Fruit fly (Drosophila melanogaster): Measurements from ENCODE around the gene CG43082.

Gene CG43082

dm6 chr3L:15649561-15649960 lies 12.1 kb upstream of the CG43082 start, which contains the start of the genes Eig71Ea and Eig71Eb:
Eig71Ea (minus strand) TSS chr3L:15649661.
Eig71Eb (plus strand) TSS chr3L:15649936.
- TF ChIP-seq psq (GFP tag; optimal IDR thresholded peaks at IDR 0.05) (no peak), h (GFP tag; optimal IDR thresholded peaks at IDR 0.05) (no peak), CrebA (GFP tag; optimal IDR thresholded peaks at IDR 0.05; ENCODE audit: borderline replicate concordance) (no peak), Rel (GFP tag; optimal IDR thresholded peaks at IDR 0.05) (no peak), Rel (tag; optimal IDR thresholded peaks at IDR 0.05) (no peak), Hr78 (GFP tag; optimal IDR thresholded peaks at IDR 0.05) (no peak), Dfd (GFP tag; optimal IDR thresholded peaks at IDR 0.05) (no peak), jim (GFP tag; optimal IDR thresholded peaks at IDR 0.05) (no peak), woc (GFP tag; optimal IDR thresholded peaks at IDR 0.05) (no peak), brk (GFP tag; optimal IDR thresholded peaks at IDR 0.05) (no peak), fru (GFP tag; optimal IDR thresholded peaks at IDR 0.05) (no peak), Vsx2 (GFP tag; optimal IDR thresholded peaks at IDR 0.05; ENCODE audit: partially characterized antibody) (no peak), ey (GFP tag; optimal IDR thresholded peaks at IDR 0.05) (no peak)

dm6 chr3L:15650552-15650951 lies 11.1 kb upstream of the CG43082 start, which contains the start of gene CG43084:
CG43084 (plus strand) TSS chr3L:15650852.
- TF ChIP-seq dmrt93B (GFP tag; optimal IDR thresholded peaks at IDR 0.05) (no peak), sage (GFP tag; optimal IDR thresholded peaks at IDR 0.05) (no peak), Hr78 (GFP tag; optimal IDR thresholded peaks at IDR 0.05) (no peak), Dif (GFP tag; optimal IDR thresholded peaks at IDR 0.05; ENCODE audit: partially characterized antibody) (no peak), psq (GFP tag; optimal IDR thresholded peaks at IDR 0.05) (no peak), Mio (GFP tag; optimal IDR thresholded peaks at IDR 0.05) (no peak), dl (GFP tag; optimal IDR thresholded peaks at IDR 0.05; ENCODE audit: insufficient read depth in 1 of 2, partially characterized antibody in 2 of 2) (no peak), pan (optimal IDR thresholded peaks at IDR 0.05) (no peak)

- TF ChIP-seq Jra (GFP tag; optimal IDR thresholded peaks at IDR 0.05) (no peak), Hr78 (GFP tag; optimal IDR thresholded peaks at IDR 0.05) (no peak), Myc (optimal IDR thresholded peaks at IDR 0.05) (no peak), sv (GFP tag; optimal IDR thresholded peaks at IDR 0.05) (no peak), Hr83 (GFP tag; optimal IDR thresholded peaks at IDR 0.05; ENCODE audit: poor library complexity, severe bottlenecking) (no peak), Rel (GFP tag; optimal IDR thresholded peaks at IDR 0.05) (no peak), Rel (tag; optimal IDR thresholded peaks at IDR 0.05) (no peak), woc (GFP tag; optimal IDR thresholded peaks at IDR 0.05) (no peak), tai (GFP tag; optimal IDR thresholded peaks at IDR 0.05) (no peak), psq (GFP tag; optimal IDR thresholded peaks at IDR 0.05) (no peak), CrebA (GFP tag; optimal IDR thresholded peaks at IDR 0.05; ENCODE audit: borderline replicate concordance) (no peak), sage (GFP tag; optimal IDR thresholded peaks at IDR 0.05) (no peak), br (GFP tag; optimal IDR thresholded peaks at IDR 0.05) (no peak), dmrt93B (GFP tag; optimal IDR thresholded peaks at IDR 0.05) (no peak), Sp1 (GFP tag; optimal IDR thresholded peaks at IDR 0.05) (no peak), OdsH (GFP tag; optimal IDR thresholded peaks at IDR 0.05) (no peak), Mio (GFP tag; optimal IDR thresholded peaks at IDR 0.05) (no peak), usp (GFP tag; optimal IDR thresholded peaks at IDR 0.05) (no peak), Dif (GFP tag; optimal IDR thresholded peaks at IDR 0.05; ENCODE audit: partially characterized antibody) (no peak)
Observed at dm6 chr3L:15652154-15652553, 9.5 kb upstream of the CG43082 start, which contains the start of the genes Eig71Ec and Eig71Ed. Eig71Ec (minus strand) TSS chr3L:15652254. Eig71Ed (plus strand) TSS chr3L:15652537.

dm6 chr3L:15655910-15656309 lies 5.8 kb upstream of the CG43082 start, which contains the start of gene Eig71Ee:
Eig71Ee (minus strand) TSS chr3L:15656010.
- TF ChIP-seq Hr83 (GFP tag; optimal IDR thresholded peaks at IDR 0.05; ENCODE audit: poor library complexity, severe bottlenecking) = peak; percentile 10
- no peak for TF ChIP-seq fru (GFP tag; optimal IDR thresholded peaks at IDR 0.05)

dm6 chr3L:15657290-15657689 lies 4.4 kb upstream of the CG43082 start, which contains the start of the genes Eig71Ef and Eig71Eg:
Eig71Ef (minus strand) TSS chr3L:15657390.
Eig71Eg (plus strand) TSS chr3L:15657628.
- TF ChIP-seq OdsH (GFP tag; optimal IDR thresholded peaks at IDR 0.05) (no peak), tai (GFP tag; optimal IDR thresholded peaks at IDR 0.05) (no peak), fru (GFP tag; optimal IDR thresholded peaks at IDR 0.05) (no peak), lola (GFP tag; optimal IDR thresholded peaks at IDR 0.05) (no peak), rgr (GFP tag; optimal IDR thresholded peaks at IDR 0.05) (no peak)

Data from whole organism, wandering third instar larva.